Worm (Caenorhabditis elegans): ENCODE data around the gene B0303.7.

B0303.7 gene

ce11 chrIII:8697268-8697907 is 4.0 kb downstream of the B0303.7 start:
- TF ChIP-seq tbx-2 (tag; optimal IDR thresholded peaks at IDR 0.05) (no peak), nhr-25 (tag; optimal IDR thresholded peaks at IDR 0.05) (no peak), aly-2 (tag; optimal IDR thresholded peaks at IDR 0.05) (no peak), nhr-12 (tag; optimal IDR thresholded peaks at IDR 0.05) (no peak), hmg-11 (tag; optimal IDR thresholded peaks at IDR 0.05) (no peak), nhr-11 (tag; optimal IDR thresholded peaks at IDR 0.05) (no peak), snpc-4 (tag; optimal IDR thresholded peaks at IDR 0.05) (no peak), lin-15B (tag; optimal IDR thresholded peaks at IDR 0.05) (no peak), nhr-43 (tag; optimal IDR thresholded peaks at IDR 0.05; ENCODE audit: poor library complexity, severe bottlenecking) (no peak), sea-2 (GFP tag; optimal IDR thresholded peaks at IDR 0.05) (no peak), nhr-237 (tag; optimal IDR thresholded peaks at IDR 0.05) (no peak)

ce11 chrIII:8700289-8700957 is 7.0 kb downstream of the B0303.7 start, which contains the start of the genes sdz-1 and vps-33.1:
TSS of gene sdz-1 (minus strand) at chrIII:8700339.
TSS of gene vps-33.1 (plus strand) at chrIII:8700927.
- no peak for TF ChIP-seq ztf-4 (tag; optimal IDR thresholded peaks at IDR 0.05)
- no peak for TF ChIP-seq ceh-9 (tag; optimal IDR thresholded peaks at IDR 0.05)
- TF ChIP-seq nhr-43 (tag; optimal IDR thresholded peaks at IDR 0.05; ENCODE audit: poor library complexity, severe bottlenecking): peak; percentile 42
- TF ChIP-seq mdl-1 (tag; optimal IDR thresholded peaks at IDR 0.05): no peak
- TF ChIP-seq nhr-25 (tag; optimal IDR thresholded peaks at IDR 0.05): peak; percentile 21
- no peak for TF ChIP-seq elt-2 (tag; optimal IDR thresholded peaks at IDR 0.05)
- TF ChIP-seq ceh-82 (tag; optimal IDR thresholded peaks at IDR 0.05): no peak
- peak; percentile 53 for TF ChIP-seq snpc-4 (tag; optimal IDR thresholded peaks at IDR 0.05)
- peak; percentile 83 for TF ChIP-seq nfya-1 (tag; optimal IDR thresholded peaks at IDR 0.05; ENCODE audit: insufficient read depth)
- TF ChIP-seq nhr-23 (tag; optimal IDR thresholded peaks at IDR 0.05): peak; percentile 38
- TF ChIP-seq unc-62 (GFP tag; optimal IDR thresholded peaks at IDR 0.05): no peak
- peak; percentile 51 for TF ChIP-seq lin-39 (tag; optimal IDR thresholded peaks at IDR 0.05)
- TF ChIP-seq lin-15B (tag; optimal IDR thresholded peaks at IDR 0.05): peak; percentile 86
- TF ChIP-seq R02D3.7 (tag; optimal IDR thresholded peaks at IDR 0.05): peak; percentile 27

- TF ChIP-seq nhr-28 (tag; optimal IDR thresholded peaks at IDR 0.05) (no peak), ztf-4 (tag; optimal IDR thresholded peaks at IDR 0.05) (no peak), nhr-67 (tag; optimal IDR thresholded peaks at IDR 0.05) (no peak), snpc-4 (tag; optimal IDR thresholded peaks at IDR 0.05) (no peak), unc-62 (GFP tag; optimal IDR thresholded peaks at IDR 0.05) (no peak), unc-39 (tag; optimal IDR thresholded peaks at IDR 0.05) (no peak), nhr-237 (tag; optimal IDR thresholded peaks at IDR 0.05) (no peak), ceh-82 (tag; optimal IDR thresholded peaks at IDR 0.05) (no peak), elt-3 (tag; optimal IDR thresholded peaks at IDR 0.05) (no peak), sea-2 (GFP tag; optimal IDR thresholded peaks at IDR 0.05) (no peak), eor-1 (tag; optimal IDR thresholded peaks at IDR 0.05) (no peak), ZK546.5 (tag; optimal IDR thresholded peaks at IDR 0.05) (no peak), elt-2 (tag; optimal IDR thresholded peaks at IDR 0.05) (no peak), nhr-25 (tag; optimal IDR thresholded peaks at IDR 0.05) (no peak), fkh-2 (tag; optimal IDR thresholded peaks at IDR 0.05) (no peak), nhr-76 (tag; optimal IDR thresholded peaks at IDR 0.05) (no peak), ztf-11 (tag; optimal IDR thresholded peaks at IDR 0.05) (no peak), aly-2 (tag; optimal IDR thresholded peaks at IDR 0.05) (no peak)
Measured at ce11 chrIII:8704765-8705164, 11.3 kb downstream of the B0303.7 start, which contains the start of gene B0303.16. TSS of gene B0303.16 (plus strand) at chrIII:8705065.

ce11 chrIII:8709735-8710134 is 16.3 kb downstream of the B0303.7 start:
- no peak for TF ChIP-seq nhr-23 (tag; optimal IDR thresholded peaks at IDR 0.05)
- TF ChIP-seq nhr-25 (tag; optimal IDR thresholded peaks at IDR 0.05): no peak
- no peak for TF ChIP-seq R02D3.7 (tag; optimal IDR thresholded peaks at IDR 0.05)
- no peak for TF ChIP-seq nhr-77 (tag; optimal IDR thresholded peaks at IDR 0.05)
- peak; percentile 15 for TF ChIP-seq nhr-43 (tag; optimal IDR thresholded peaks at IDR 0.05; ENCODE audit: poor library complexity, severe bottlenecking)

- no peak for TF ChIP-seq fkh-10 (GFP tag; optimal IDR thresholded peaks at IDR 0.05)
- no peak for TF ChIP-seq ceh-82 (tag; optimal IDR thresholded peaks at IDR 0.05)
- TF ChIP-seq nfya-1 (tag; optimal IDR thresholded peaks at IDR 0.05; ENCODE audit: insufficient read depth): no peak
- no peak for TF ChIP-seq egl-5 (tag; optimal IDR thresholded peaks at IDR 0.05)
- TF ChIP-seq elt-1 (tag; optimal IDR thresholded peaks at IDR 0.05): no peak
- TF ChIP-seq ZK546.5 (tag; optimal IDR thresholded peaks at IDR 0.05): no peak
- no peak for TF ChIP-seq nhr-25 (tag; optimal IDR thresholded peaks at IDR 0.05)
- TF ChIP-seq elt-2 (tag; optimal IDR thresholded peaks at IDR 0.05): no peak
- TF ChIP-seq eor-1 (tag; optimal IDR thresholded peaks at IDR 0.05): no peak
- TF ChIP-seq ceh-28 (tag; optimal IDR thresholded peaks at IDR 0.05): no peak
- no peak for TF ChIP-seq nhr-237 (tag; optimal IDR thresholded peaks at IDR 0.05)
- TF ChIP-seq nhr-11 (tag; optimal IDR thresholded peaks at IDR 0.05): no peak
- TF ChIP-seq aly-2 (tag; optimal IDR thresholded peaks at IDR 0.05): no peak
- TF ChIP-seq mdl-1 (tag; optimal IDR thresholded peaks at IDR 0.05): no peak
- TF ChIP-seq mml-1 (tag; optimal IDR thresholded peaks at IDR 0.05): no peak
- TF ChIP-seq ceh-16 (tag; optimal IDR thresholded peaks at IDR 0.05): no peak
- no peak for TF ChIP-seq nhr-23 (tag; optimal IDR thresholded peaks at IDR 0.05)
Measured at ce11 chrIII:8710310-8710709, 16.9 kb downstream of the B0303.7 start, which contains the start of gene B0303.11. TSS of gene B0303.11 (minus strand) at chrIII:8710410.

Data from whole organism, L3 larva.